Fruit fly (Drosophila melanogaster): ENCODE data around the gene CG45101.
A peak's percentile ranks its signal among the peaks of the same experiment; 100 is the strongest.

The CG45101 gene

DNA sequence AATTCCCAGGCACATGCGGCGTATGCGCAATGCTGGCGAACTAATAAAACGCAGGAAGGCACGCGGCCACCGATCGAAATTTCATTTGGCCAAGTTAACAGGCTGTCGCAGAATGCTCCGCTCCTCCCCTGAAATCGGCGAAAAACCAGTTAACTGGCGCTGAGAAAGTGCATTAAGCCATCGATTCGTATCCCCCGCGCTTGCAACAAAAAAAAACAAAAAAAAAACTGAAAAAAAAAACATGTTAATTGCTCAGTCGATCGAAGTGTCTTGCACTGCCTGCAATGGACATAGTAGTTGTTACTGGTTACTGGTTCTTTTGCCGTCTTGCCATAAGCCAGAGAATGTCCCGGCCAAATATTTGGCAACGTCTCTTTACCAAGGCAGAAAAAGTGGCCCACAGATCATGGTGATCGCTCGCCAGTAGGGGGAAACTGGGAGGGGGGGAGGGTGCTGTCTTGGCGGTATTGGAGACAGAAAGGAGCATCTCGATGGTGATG lies 12.0 kb upstream of the CG45101 start:
- TF ChIP-seq CG17801 (GFP tag; optimal IDR thresholded peaks at IDR 0.05; ENCODE audit: partially characterized antibody) = no peak

DNA sequence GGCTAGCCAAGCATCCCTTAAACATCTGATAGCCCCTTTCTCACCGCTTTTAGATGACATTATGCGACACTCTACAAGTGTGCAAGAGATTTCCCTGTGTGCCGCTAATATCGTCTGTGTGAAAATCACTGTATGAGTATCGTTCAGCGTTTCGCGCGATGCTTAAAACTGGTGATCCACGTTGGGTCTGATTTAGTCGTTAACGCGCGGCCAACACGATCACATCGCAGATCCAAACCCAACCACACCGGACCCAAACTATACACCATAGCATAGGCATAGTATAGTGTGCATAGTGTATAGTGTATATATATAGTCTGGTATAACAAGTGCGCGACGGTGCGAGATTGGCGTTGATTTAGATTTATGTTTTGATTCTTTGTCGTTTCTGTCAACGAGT lies 10.9 kb upstream of the CG45101 start, which contains the start of gene CG7888:
Gene CG7888 (plus strand): TSS at position 193 of the 400 bp plus-strand sequence.
- no peak for TF ChIP-seq CG17801 (GFP tag; optimal IDR thresholded peaks at IDR 0.05; ENCODE audit: partially characterized antibody)

DNA sequence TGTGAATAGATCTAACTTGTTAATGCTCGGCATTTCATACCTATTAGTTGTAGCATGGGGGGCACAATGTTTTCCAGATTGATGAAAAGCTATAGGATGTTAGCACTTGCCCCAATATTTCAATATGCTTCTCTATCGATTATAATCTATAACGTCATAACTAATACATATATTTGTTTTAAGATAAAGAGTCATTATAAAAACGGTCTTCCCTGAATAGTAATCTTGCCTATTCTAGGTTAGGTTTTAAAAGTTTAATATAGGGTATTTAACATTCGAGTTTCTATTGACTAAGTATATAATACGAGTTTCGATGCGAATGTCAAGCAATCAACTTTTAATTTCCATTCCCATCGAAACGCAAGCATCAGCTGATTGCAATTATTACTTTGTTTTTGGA lies 3.6 kb upstream of the CG45101 start, which contains the start of the genes CG6321 and Blos2:
Gene CG6321 (minus strand): TSS at position 25 of the 400 bp plus-strand sequence.
Gene Blos2 (plus strand): TSS at position 372 of the 400 bp plus-strand sequence.
- TF ChIP-seq CG17801 (GFP tag; optimal IDR thresholded peaks at IDR 0.05; ENCODE audit: partially characterized antibody) = peak; percentile 89

DNA sequence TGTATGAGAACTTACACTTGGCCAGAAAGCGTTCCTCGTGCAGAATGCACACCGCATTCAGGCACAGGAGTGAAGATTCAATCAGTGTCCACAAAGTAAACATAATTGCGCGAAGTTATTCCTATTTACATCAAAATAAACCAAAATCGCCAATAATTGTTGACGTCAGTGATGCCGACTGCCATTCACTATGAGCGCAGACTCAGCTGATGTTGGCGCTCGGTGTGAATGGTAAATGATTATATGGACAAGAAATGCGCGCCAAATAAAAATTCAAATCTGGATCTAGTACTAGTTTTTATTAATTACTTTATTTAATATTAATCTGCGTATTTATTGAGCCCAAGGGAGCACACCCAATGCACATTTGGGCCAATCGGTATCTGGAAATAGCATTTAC lies 2.4 kb upstream of the CG45101 start, which contains the start of gene CG32069:
Gene CG32069 (minus strand): TSS at position 174 of the 400 bp plus-strand sequence.
- TF ChIP-seq CG17801 (GFP tag; optimal IDR thresholded peaks at IDR 0.05; ENCODE audit: partially characterized antibody) = no peak

DNA sequence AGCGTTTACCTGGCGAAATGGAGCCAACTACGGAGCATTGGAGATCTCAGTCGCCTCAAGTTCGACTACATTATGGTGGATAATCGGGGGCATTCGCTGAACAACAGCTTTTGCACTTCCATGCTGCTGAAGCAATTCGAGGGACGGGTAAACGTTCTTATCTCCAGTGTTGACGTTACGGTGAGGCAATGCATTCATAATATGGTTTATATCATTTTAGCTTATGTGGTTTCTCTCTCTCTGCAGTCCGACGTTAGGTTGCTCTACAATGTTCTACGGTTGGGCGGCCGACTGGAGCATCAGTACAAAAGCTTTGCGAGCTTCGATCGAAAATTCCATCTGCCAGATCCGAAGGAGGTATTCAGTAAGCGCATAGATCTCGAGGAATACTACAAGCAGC lies 1.1 kb downstream of the CG45101 start:
- TF ChIP-seq CG17801 (GFP tag; optimal IDR thresholded peaks at IDR 0.05; ENCODE audit: partially characterized antibody) = no peak

DNA sequence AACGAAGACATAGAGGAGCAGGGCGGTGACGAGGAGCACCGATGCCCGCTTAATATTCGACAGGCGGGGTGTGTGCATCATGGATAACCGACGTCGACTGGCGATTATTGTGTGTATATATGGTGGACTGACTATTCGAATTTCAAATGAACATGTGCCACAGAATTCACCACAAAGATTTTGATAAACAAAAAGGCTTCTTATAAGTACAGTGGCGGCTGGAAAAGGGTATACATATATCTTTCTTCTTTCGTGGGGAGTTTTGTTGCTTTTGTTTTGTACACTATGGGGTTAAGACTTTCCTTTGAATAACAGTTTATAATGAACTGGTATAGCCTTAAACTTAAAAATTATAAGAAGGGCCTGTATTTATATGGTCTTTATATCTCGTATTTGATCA lies 5.0 kb downstream of the CG45101 start, which contains the start of gene CG6310:
Gene CG6310 (minus strand): TSS at position 101 of the 400 bp plus-strand sequence.
- TF ChIP-seq CG17801 (GFP tag; optimal IDR thresholded peaks at IDR 0.05; ENCODE audit: partially characterized antibody) = no peak

DNA sequence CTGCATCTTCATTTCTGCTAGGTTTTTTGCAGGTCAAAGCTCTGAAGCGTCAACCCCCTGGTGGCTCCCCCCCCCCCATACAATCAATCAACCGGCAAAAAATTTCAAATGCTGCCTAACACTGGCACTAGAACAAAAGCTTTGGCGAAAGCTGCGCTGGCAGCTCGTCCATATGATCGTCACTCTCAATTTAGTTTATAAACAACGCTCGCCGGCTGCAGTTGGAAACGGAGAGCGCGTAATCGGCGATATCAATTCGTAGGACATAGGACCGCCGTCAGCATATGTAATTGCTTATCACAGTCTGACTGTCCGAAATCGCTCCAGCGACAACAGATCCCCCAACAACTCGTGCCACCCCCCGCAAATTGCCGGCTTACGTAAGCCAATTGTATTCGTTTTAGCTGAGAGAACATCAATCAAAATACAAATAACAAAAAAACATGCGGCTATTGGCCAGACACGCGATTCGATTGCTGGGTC lies 5.6 kb downstream of the CG45101 start, which contains the start of gene Mocs1:
Gene Mocs1 (plus strand): TSS at position 155 of the 483 bp plus-strand sequence.
- TF ChIP-seq CG17801 (GFP tag; optimal IDR thresholded peaks at IDR 0.05; ENCODE audit: partially characterized antibody) = peak; percentile 48

DNA sequence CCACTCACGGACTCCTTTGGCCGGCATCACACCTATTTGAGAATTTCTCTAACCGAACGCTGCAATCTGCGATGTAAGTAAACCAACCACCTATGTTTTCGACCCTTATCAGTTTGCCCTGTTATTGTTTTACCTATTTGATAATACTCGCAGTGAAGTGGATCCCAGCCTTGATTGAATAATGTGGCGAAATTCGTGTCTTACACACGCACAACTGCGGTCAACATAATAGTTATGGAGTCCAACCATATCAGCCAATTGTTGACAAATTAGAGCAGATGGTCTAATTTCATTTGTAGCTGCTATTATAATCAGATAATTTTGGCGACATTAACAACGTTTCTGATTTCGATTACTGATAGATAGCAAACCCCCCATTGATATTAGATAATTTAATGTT lies 6.3 kb downstream of the CG45101 start:
- no peak for TF ChIP-seq CG17801 (GFP tag; optimal IDR thresholded peaks at IDR 0.05; ENCODE audit: partially characterized antibody)

DNA sequence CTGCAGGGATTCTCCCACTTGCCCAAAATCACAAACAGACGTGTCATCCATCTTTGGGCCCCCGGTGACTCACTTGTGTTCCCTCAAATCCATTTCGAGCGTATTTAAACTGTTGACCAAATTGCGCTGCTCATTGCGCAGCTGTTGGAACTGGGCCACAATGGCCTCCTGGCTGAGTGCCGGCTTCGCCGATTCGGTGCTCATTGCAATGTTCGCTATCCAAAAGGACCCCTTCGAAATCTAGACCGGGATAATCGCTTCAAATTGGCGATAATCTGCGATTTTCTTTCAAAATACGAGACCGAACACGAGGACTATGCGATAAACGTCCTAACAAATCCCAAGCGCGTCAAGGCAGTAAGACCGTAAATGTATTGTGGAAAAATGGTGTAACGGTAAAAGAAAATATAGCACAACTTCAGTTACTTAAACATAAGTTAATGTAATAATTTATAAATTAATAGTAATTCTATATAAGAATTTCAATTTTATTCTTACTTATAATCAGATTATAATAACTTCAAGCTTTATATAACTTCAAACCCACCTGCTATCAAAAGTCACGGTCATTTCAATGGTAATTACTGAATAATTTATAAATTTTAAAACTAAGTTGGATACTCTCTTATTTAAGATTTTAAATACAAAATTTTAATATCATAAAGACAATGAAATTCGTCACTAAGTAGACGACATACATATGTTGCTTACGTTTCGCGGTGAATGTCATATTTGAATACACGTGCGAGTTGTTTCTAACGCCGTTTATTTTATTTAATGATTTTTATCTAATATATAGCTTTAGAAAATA lies 9.5 kb downstream of the CG45101 start, which contains the start of the genes Pfdn2 and Noc1:
Gene Pfdn2 (minus strand): TSS at position 346 of the 811 bp plus-strand sequence.
Gene Noc1 (plus strand): TSS at position 727 of the 811 bp plus-strand sequence.
- no peak for TF ChIP-seq CG17801 (GFP tag; optimal IDR thresholded peaks at IDR 0.05; ENCODE audit: partially characterized antibody)

DNA sequence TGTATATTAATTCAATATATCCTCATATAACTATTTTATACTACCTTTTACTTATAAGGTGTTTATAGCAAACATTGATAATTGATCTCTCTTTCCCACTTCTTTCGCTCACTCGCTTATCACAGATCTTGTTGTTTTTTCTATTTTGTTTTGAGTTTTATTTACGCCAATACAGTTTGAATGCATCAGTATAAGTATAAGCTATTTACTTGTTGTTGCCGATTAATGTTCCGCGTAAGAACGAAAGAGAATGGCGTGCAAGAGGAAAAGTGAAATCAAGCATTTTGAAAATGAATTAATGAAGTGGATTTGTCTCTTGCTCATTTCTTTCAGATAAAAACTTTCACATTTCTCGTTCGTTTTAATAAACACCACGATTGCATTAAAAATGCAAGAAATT lies 18.8 kb downstream of the CG45101 start:
- peak; percentile 34 for TF ChIP-seq CG17801 (GFP tag; optimal IDR thresholded peaks at IDR 0.05; ENCODE audit: partially characterized antibody)

DNA sequence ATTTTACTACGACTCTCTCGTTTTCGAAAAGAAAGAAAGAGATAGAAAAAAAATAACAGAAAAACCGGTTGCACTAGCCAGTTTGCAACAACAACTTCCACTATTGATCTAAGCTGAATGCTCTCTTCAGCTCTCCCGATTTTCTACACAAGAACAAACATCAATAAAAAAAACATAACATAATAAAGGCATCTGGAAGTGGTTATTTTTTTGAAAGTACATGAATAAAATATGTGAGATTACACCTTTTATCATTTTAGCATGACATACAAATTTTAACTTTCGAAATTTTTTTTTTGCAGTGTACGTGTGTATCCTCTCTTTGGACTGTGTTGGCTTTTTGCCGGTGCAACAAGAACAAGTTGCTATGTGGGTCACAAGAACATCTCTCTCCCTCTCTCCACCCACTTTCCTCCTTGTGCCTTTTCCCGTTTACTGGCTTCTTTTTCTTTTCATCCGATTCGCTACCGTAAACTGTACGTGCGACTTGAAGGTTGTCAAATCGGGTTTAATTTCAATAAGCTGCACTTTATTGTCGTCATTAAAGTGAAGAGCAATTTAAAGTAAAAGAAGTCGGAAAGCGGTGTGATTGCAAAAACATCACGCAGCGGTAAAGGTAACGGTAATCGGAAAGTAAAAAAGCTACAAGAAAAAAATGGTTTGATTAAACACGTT lies 19.9 kb downstream of the CG45101 start:
- peak; percentile 93 for TF ChIP-seq CG17801 (GFP tag; optimal IDR thresholded peaks at IDR 0.05; ENCODE audit: partially characterized antibody)

DNA sequence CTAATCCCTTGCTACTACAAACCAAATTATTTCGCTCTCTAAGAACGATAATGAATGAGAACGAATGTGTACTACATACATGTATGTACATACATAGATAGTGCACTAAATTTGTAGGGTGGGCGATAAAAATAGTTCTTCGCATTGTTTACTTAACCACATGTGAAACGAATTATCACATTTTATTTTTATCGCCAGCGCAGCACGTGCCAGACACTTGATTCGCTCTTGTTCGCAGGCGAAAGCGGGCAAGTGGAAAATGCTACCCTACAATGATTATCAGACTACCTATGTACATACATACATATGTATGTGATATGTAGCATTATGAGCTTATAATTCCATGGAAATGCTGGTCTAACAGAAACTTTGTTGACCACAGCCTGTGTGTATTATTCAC lies 21.0 kb downstream of the CG45101 start:
- TF ChIP-seq CG17801 (GFP tag; optimal IDR thresholded peaks at IDR 0.05; ENCODE audit: partially characterized antibody) = no peak

DNA sequence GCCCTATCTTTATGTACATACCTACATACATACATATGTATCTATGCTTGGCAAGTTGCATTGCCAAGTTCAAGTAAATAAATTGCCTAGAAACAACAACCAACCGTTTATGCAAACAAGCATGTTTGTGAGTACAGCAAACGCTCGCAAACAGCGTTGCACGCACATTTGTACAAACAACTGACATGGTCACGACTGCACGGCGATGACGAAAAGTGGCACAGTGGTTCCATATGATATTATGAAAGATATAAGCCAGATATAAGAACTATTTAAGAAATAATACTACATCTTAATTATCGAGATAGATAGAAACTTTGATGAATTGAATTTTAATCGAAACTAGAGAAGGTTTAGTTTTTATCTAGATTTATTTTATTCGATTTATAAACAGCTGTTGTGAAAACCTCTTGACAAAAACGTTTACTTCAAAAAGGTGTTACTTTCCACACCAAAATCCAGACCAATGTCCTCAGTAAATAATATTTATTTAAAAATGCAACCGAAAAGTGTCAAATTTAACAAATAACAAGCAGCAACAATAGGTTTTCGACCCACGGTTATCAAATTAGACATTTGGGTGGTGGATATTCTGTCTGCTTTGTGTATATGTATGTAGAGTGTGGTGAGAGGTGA lies 25.1 kb downstream of the CG45101 start:
- TF ChIP-seq CG17801 (GFP tag; optimal IDR thresholded peaks at IDR 0.05; ENCODE audit: partially characterized antibody) = peak; percentile 51

DNA sequence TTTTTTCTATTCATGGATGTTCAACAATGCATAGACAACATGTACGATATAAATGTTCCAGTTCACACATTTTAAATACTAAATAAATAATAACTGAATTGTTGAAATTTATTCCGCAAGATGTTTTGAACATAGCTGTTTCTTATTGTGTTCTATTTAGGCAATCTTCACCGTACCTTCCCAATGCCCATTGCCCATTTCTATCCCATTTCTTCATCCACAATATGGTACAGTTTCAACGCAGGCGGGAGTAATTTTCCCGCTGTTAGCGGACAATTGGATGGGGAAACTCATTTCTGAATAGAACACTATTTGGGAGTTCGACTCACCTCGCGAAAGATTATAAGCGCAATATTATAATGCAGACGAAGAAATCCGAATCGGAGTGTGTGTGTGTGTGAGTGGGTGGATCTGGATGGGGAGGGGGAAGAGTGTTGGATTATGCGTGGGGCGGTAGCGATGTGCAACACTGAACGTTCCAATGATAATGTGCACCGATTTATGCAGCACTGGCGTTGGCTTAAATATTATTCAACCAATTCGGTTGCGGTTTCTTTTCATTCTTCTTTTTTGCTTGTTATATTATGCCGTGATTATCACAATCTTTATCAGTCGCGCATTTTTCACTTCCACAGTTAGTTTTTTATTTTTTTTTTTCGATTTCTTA lies 27.3 kb downstream of the CG45101 start:
- TF ChIP-seq CG17801 (GFP tag; optimal IDR thresholded peaks at IDR 0.05; ENCODE audit: partially characterized antibody) = peak; percentile 56
